Fruit fly (Drosophila melanogaster) whole organism, prepupa: ENCODE results near the gene sad.

Source experiments
- CG10631 ChIP-seq: fragments of 200-800 bp; sonication (Bioruptor generic); optimal IDR thresholded peaks from 2 replicates; lab custom pipeline; 2016; ENCODE audit warnings: missing biosample characterization, missing genetic modification characterization
- CG16779 ChIP-seq: fragments of 200-800 bp; sonication (Bioruptor generic); optimal IDR thresholded peaks from 3 replicates; lab custom pipeline; 2017; ENCODE audit warnings: missing biosample characterization, mild to moderate bottlenecking, missing genetic modification characterization
- CG32006 ChIP-seq: fragments of 200-800 bp; sonication (Bioruptor generic); optimal IDR thresholded peaks from 3 replicates; lab custom pipeline; 2017; ENCODE audit warnings: missing biosample characterization, mild to moderate bottlenecking, missing genetic modification characterization
- CG6854 ChIP-seq: fragments of 200-800 bp; sonication (Bioruptor generic); optimal IDR thresholded peaks from 2 replicates; lab custom pipeline; 2017; ENCODE audit warnings: missing biosample characterization, mild to moderate bottlenecking, missing genetic modification characterization
- Gug ChIP-seq: fragments of 200-800 bp; sonication (Bioruptor generic); IDR thresholded peaks from 2 replicates; pipeline ENCODE4 v1.3.6; 2022; ENCODE audit warnings: missing biosample characterization, missing genetic modification characterization
- Lpt ChIP-seq: fragments of 200-800 bp; sonication (Bioruptor generic); optimal IDR thresholded peaks from 3 replicates; lab custom pipeline; 2016; ENCODE audit warnings: missing biosample characterization, missing genetic modification characterization
- Sox14 ChIP-seq: fragments of 200-800 bp; sonication (Bioruptor generic); optimal IDR thresholded peaks from 3 replicates; lab custom pipeline; 2016; ENCODE audit warnings: missing biosample characterization, missing genetic modification characterization
- Sox15 ChIP-seq: fragments of 200-800 bp; sonication (Bioruptor generic); optimal IDR thresholded peaks from 3 replicates; lab custom pipeline; 2016; ENCODE audit warnings: missing biosample characterization, missing genetic modification characterization
- spab ChIP-seq: fragments of 200-800 bp; sonication (Bioruptor generic); optimal IDR thresholded peaks from 2 replicates; lab custom pipeline; 2017; ENCODE audit warnings: missing biosample characterization, mild to moderate bottlenecking, missing genetic modification characterization, missing genetic modification reagents

DNA sequence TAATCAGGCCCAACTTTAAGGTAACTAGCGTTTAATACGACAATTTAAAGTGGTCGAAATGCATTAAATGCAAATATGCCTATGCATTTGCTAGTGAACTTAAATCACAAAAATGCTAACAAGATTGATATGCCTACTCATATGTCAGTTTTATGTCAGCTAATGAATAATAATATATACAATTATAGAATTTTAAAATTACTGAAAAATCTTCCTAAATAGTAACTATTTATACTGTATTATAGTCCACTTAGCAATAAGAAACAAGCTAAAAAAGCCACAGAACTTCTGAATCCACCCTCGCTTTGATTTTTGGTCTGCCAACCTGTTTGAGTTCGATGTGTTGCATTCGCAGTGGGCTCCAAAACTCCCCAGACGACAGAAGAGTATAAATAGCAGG is 7.4 kb upstream of the sad start:
- TF ChIP-seq spab (GFP tag; lab: Kevin White, UChicago), result peak; percentile 34
- no peak for TF ChIP-seq CG6854 (GFP tag; lab: Kevin White, UChicago)
- TF ChIP-seq Gug (GFP tag; lab: Robert Waterston, UW), result 0 out of 2 replicates have a peak, but pooled peaks have one; percentile 26
- TF ChIP-seq Sox14 (GFP tag; lab: Kevin White, UChicago), result no peak
- no peak for TF ChIP-seq CG32006
- TF ChIP-seq CG10631 (GFP tag; lab: Kevin White, UChicago), result peak; percentile 6
- no peak for TF ChIP-seq CG16779 (tag; lab: Kevin White, UChicago)
- no peak for TF ChIP-seq Lpt
- no peak for TF ChIP-seq Sox15
